Fruit fly (Drosophila melanogaster): Measurements from ENCODE around the gene CG7333.

The CG7333 gene

dm6 chr3R:19625300-19626230, 25.1 kb downstream of the CG7333 start (continued):
- TF ChIP-seq Gug (GFP tag; IDR thresholded peaks at IDR 0.05) (no peak), Sox15 (GFP tag; optimal IDR thresholded peaks at IDR 0.05) (no peak), dsx (GFP tag; optimal IDR thresholded peaks at IDR 0.05; ENCODE audit: poor library complexity, severe bottlenecking) (peak; percentile 68)

DNA sequence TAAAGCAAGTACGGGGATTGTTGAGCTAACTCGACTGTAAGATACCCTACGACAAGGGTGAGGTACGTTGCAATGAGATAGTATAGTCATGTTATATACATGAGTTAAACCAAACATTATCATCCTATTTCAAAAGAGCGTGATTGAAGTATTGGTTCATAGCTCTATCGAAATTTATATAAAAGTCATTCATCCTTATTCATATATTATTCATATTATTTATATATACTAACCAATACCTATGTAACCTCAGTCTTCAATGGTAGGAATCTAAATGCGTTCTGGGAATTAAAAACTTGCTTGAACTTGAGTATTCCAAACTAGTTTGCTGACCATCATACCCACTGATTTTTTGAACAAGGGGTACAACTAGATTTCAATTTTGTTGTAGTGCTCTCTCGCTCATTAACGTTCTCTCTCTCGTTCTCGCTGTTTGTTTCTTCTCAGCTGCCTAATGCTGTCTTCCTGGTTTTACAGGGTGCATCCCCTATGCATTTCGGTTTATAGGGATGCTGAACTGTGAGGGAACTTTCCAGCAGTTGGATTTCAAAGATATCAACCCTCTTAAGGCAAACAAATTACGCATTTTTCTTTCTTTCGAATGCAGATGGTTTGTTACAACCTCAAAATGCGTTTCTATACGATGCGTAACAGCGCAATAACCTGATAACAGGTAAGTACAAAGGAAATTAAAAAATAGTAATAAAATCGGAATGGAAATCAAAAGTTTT, 27.5 kb downstream of the CG7333 start:
- TF ChIP-seq Hr38 (GFP tag; optimal IDR thresholded peaks at IDR 0.05) (no peak), CG9139 (GFP tag; optimal IDR thresholded peaks at IDR 0.05) (no peak), CG32006 (GFP tag; optimal IDR thresholded peaks at IDR 0.05) (peak; percentile 40), Sox102F (GFP tag; optimal IDR thresholded peaks at IDR 0.05) (no peak), Sox15 (GFP tag; optimal IDR thresholded peaks at IDR 0.05) (no peak), CG11902 (GFP tag; optimal IDR thresholded peaks at IDR 0.05) (no peak), fd59A (GFP tag; optimal IDR thresholded peaks at IDR 0.05) (no peak), CG16779 (tag; optimal IDR thresholded peaks at IDR 0.05) (no peak), svp (GFP tag) (no peak), CG8119 (GFP tag; IDR thresholded peaks at IDR 0.05) (no peak), Smox (GFP tag; optimal IDR thresholded peaks at IDR 0.05) (no peak), CG3032 (tag; optimal IDR thresholded peaks at IDR 0.05) (peak; percentile 1), CG8632 (GFP tag; optimal IDR thresholded peaks at IDR 0.05) (no peak), Ets21C (GFP tag; optimal IDR thresholded peaks at IDR 0.05) (no peak), CG8319 (GFP tag; optimal IDR thresholded peaks at IDR 0.05) (no peak), CG31627 (GFP tag; optimal IDR thresholded peaks at IDR 0.05) (no peak), pdm3 (GFP tag; optimal IDR thresholded peaks at IDR 0.05) (no peak), lz (GFP tag; optimal IDR thresholded peaks at IDR 0.05) (no peak), Met (GFP tag; optimal IDR thresholded peaks at IDR 0.05) (no peak), topi (GFP tag; optimal IDR thresholded peaks at IDR 0.05) (no peak), CG1621 (tag; optimal IDR thresholded peaks at IDR 0.05) (no peak), Ets96B (tag; optimal IDR thresholded peaks at IDR 0.05) (peak; percentile 15), OdsH (GFP tag; optimal IDR thresholded peaks at IDR 0.05) (no peak), CG4318 (GFP tag; optimal IDR thresholded peaks at IDR 0.05) (no peak), esn (GFP tag; optimal IDR thresholded peaks at IDR 0.05) (no peak), CG15336 (GFP tag; IDR thresholded peaks at IDR 0.05) (0 out of 2 replicates have a peak, but pooled peaks have one; percentile 15), dsx (GFP tag; optimal IDR thresholded peaks at IDR 0.05; ENCODE audit: poor library complexity, severe bottlenecking) (no peak), ss (GFP tag; optimal IDR thresholded peaks at IDR 0.05) (no peak), CG6808 (GFP tag; optimal IDR thresholded peaks at IDR 0.05) (no peak), CG3919 (GFP tag; optimal IDR thresholded peaks at IDR 0.05) (peak; percentile 28), salr (GFP tag; optimal IDR thresholded peaks at IDR 0.05) (peak in 1 of 2 experiments; percentile 2), acj6 (GFP tag; optimal IDR thresholded peaks at IDR 0.05) (no peak), Blimp-1 (GFP tag; optimal IDR thresholded peaks at IDR 0.05) (no peak), Eip78C (GFP tag) (peak; percentile 49), vri (GFP tag; optimal IDR thresholded peaks at IDR 0.05) (no peak), CG6276 (GFP tag; optimal IDR thresholded peaks at IDR 0.05) (peak; percentile 18), Eip75B (GFP tag; optimal IDR thresholded peaks at IDR 0.05) (no peak), dac (GFP tag; optimal IDR thresholded peaks at IDR 0.05) (no peak), CG10669 (GFP tag; optimal IDR thresholded peaks at IDR 0.05) (no peak), CG6163 (GFP tag; IDR thresholded peaks at IDR 0.05) (no peak), CG11762 (GFP tag; optimal IDR thresholded peaks at IDR 0.05; ENCODE audit: insufficient read depth) (peak; percentile 26), Sox14 (GFP tag; optimal IDR thresholded peaks at IDR 0.05) (no peak), Gug (GFP tag; IDR thresholded peaks at IDR 0.05) (no peak), CG6854 (GFP tag; optimal IDR thresholded peaks at IDR 0.05) (no peak), CG34406 (GFP tag; optimal IDR thresholded peaks at IDR 0.05) (no peak), spab (GFP tag; optimal IDR thresholded peaks at IDR 0.05) (peak; percentile 1)
